Worm (Caenorhabditis elegans) whole organism, L1 larva: ENCODE results near the gene cdk-4.

ENCODE experiments used
- unc-62 ChIP-seq: fragments of 150-350 bp; optimal IDR thresholded peaks from 2 replicates; lab custom pipeline; 2014; ENCODE audit warnings: missing biosample characterization, missing genetic modification reagents, missing genetic modification characterization
- zip-4 ChIP-seq: fragments of 200-800 bp; sonication (Bioruptor generic); optimal IDR thresholded peaks from 2 replicates; lab custom pipeline; 2018; ENCODE audit warnings: mild to moderate bottlenecking, missing genetic modification characterization, moderate library complexity, missing compliant biosample characterization

ce11 chrX:13528630-13529138 lies 10.0 kb upstream of the cdk-4 start, which contains the start of gene F18H3.4:
- TF ChIP-seq unc-62 (GFP tag; lab: Kevin White, UChicago) (no peak), zip-4 (GFP tag; lab: Kevin White, UChicago) (no peak)
